Fruit fly (Drosophila melanogaster) whole organism, wandering third instar larva: ENCODE data around the gene CG42580.

ENCODE experiments used
- Dfd ChIP-seq: fragments of >200 bp; optimal IDR thresholded peaks from 2 replicates; lab custom pipeline; 2017; ENCODE audit warnings: missing biosample characterization, missing genetic modification characterization
- HLH106 ChIP-seq: fragments of 200-800 bp; optimal IDR thresholded peaks from 3 replicates; lab custom pipeline; 2019; ENCODE audit warnings: missing biosample characterization, mild to moderate bottlenecking, missing genetic modification characterization, moderate library complexity
- Hr78 ChIP-seq: fragments of >200 bp; optimal IDR thresholded peaks from 2 replicates; lab custom pipeline; 2017; ENCODE audit warnings: missing biosample characterization, missing genetic modification characterization
- fru ChIP-seq: fragments of 200-800 bp; sonication (Bioruptor generic); optimal IDR thresholded peaks from 3 replicates; lab custom pipeline; 2016; ENCODE audit warnings: missing biosample characterization, mild to moderate bottlenecking, missing genetic modification characterization
- lola ChIP-seq: fragments of >200 bp; optimal IDR thresholded peaks from 2 replicates; lab custom pipeline; 2017; ENCODE audit warnings: missing biosample characterization, missing genetic modification characterization
- pan ChIP-seq: fragments of >200 bp; optimal IDR thresholded peaks from 2 replicates; lab custom pipeline; 2017
- rgr ChIP-seq: fragments of 200-800 bp; sonication (Bioruptor generic); optimal IDR thresholded peaks from 3 replicates; lab custom pipeline; 2016; ENCODE audit warnings: missing biosample characterization, mild to moderate bottlenecking, missing genetic modification characterization

dm6 chrX:20559582-20559981 lies 14.5 kb upstream of the CG42580 start:
- TF ChIP-seq fru (GFP tag; lab: Kevin White, UChicago) (no peak), Dfd (no peak), lola (GFP tag; lab: Kevin White, UChicago) (no peak), rgr (GFP tag; lab: Kevin White, UChicago) (no peak), Hr78 (GFP tag; lab: Kevin White, UChicago) (no peak), pan (lab: Kevin White, UChicago) (no peak), HLH106 (tag; lab: Kevin White, UChicago) (no peak)
